Worm (Caenorhabditis elegans) whole organism, late embryonic: ENCODE measurements around the gene F48D6.4.
A peak's percentile ranks its signal among the peaks of the same experiment; 100 is the strongest.

ENCODE experiments used
- C08G9.2 ChIP-seq: sonication (generic microtip); optimal IDR thresholded peaks from 2 replicates; lab custom pipeline; 2016; ENCODE audit warnings: mild to moderate bottlenecking, missing genetic modification characterization, moderate library complexity, missing compliant biosample characterization
- C38D4.7 ChIP-seq: fragments of 200-800 bp; sonication (Bioruptor generic); optimal IDR thresholded peaks from 2 replicates; lab custom pipeline; 2018; ENCODE audit warnings: mild to moderate bottlenecking, missing genetic modification characterization, moderate library complexity, missing compliant biosample characterization
- F13H6.1 ChIP-seq: sonication (generic microtip); optimal IDR thresholded peaks from 2 replicates; lab custom pipeline; 2016; ENCODE audit warnings: missing genetic modification characterization, missing compliant biosample characterization
- K02D7.2 ChIP-seq: sonication (generic microtip); optimal IDR thresholded peaks from 2 replicates; lab custom pipeline; 2017; ENCODE audit warnings: mild to moderate bottlenecking, missing genetic modification characterization, missing compliant biosample characterization
- Y22D7AL.16 ChIP-seq: sonication (generic microtip); optimal IDR thresholded peaks from 2 replicates; lab custom pipeline; 2016; ENCODE audit warnings: missing genetic modification characterization, missing compliant biosample characterization
- ahr-1 ChIP-seq: sonication (generic microtip); optimal IDR thresholded peaks from 2 replicates; lab custom pipeline; 2016; ENCODE audit warnings: missing genetic modification characterization, missing compliant biosample characterization
- ceh-14 ChIP-seq: sonication (generic microtip); optimal IDR thresholded peaks from 2 replicates; lab custom pipeline; 2016; ENCODE audit warnings: missing genotype, missing genetic modification characterization, missing compliant biosample characterization
- ceh-18 ChIP-seq: sonication (generic microtip); optimal IDR thresholded peaks from 2 replicates; lab custom pipeline; 2016; ENCODE audit warnings: missing genetic modification characterization, missing compliant biosample characterization
- ceh-19 ChIP-seq: fragments of 200-800 bp; sonication (Bioruptor generic); optimal IDR thresholded peaks from 2 replicates; lab custom pipeline; 2018; ENCODE audit warnings: mild to moderate bottlenecking, missing genetic modification characterization, missing compliant biosample characterization
- ceh-2 ChIP-seq: sonication (generic microtip); optimal IDR thresholded peaks from 2 replicates; lab custom pipeline; 2016; ENCODE audit warnings: missing genotype, missing genetic modification characterization, missing compliant biosample characterization
- ceh-30 ChIP-seq: fragments of 150-350 bp; optimal IDR thresholded peaks from 2 replicates; lab custom pipeline; 2014; ENCODE audit warnings: missing biosample characterization, missing genetic modification characterization
- ceh-31 ChIP-seq: sonication (generic microtip); optimal IDR thresholded peaks from 2 replicates; lab custom pipeline; 2016; ENCODE audit warnings: missing genetic modification characterization, missing compliant biosample characterization
- ceh-45 ChIP-seq: fragments of 200-800 bp; sonication (Bioruptor generic); IDR thresholded peaks from 2 replicates; pipeline ENCODE4 v1.3.6; 2022; ENCODE audit warnings: missing genetic modification reagents, missing genetic modification characterization, missing compliant biosample characterization
- ceh-48 ChIP-seq: sonication (generic microtip); optimal IDR thresholded peaks from 2 replicates; lab custom pipeline; 2016; ENCODE audit warnings: missing genetic modification characterization, inconsistent platforms, missing compliant biosample characterization
- ceh-6 ChIP-seq: fragments of 200-800 bp; sonication (Bioruptor generic); optimal IDR thresholded peaks from 2 replicates; lab custom pipeline; 2018; ENCODE audit warnings: mild to moderate bottlenecking, missing genetic modification characterization, missing compliant biosample characterization
- che-1 ChIP-seq: sonication (generic microtip); optimal IDR thresholded peaks from 2 replicates; lab custom pipeline; 2016; ENCODE audit warnings: mild to moderate bottlenecking, missing genetic modification characterization, missing compliant biosample characterization
- elt-2 ChIP-seq: sonication (generic microtip); optimal IDR thresholded peaks from 2 replicates; lab custom pipeline; 2016; ENCODE audit warnings: missing genetic modification reagents, missing genetic modification characterization, missing compliant biosample characterization
- ets-4 ChIP-seq: sonication (generic microtip); optimal IDR thresholded peaks from 2 replicates; lab custom pipeline; 2016; ENCODE audit warnings: missing genetic modification characterization, missing compliant biosample characterization
- eyg-1 ChIP-seq: sonication (generic microtip); optimal IDR thresholded peaks from 2 replicates; lab custom pipeline; 2016; ENCODE audit warnings: missing genotype, missing genetic modification characterization, missing compliant biosample characterization
- fax-1 ChIP-seq: sonication (generic microtip); optimal IDR thresholded peaks from 2 replicates; lab custom pipeline; 2016; ENCODE audit warnings: missing genotype, missing genetic modification characterization, missing compliant biosample characterization
- fkh-10 ChIP-seq: fragments of 150-350 bp; optimal IDR thresholded peaks from 2 replicates; lab custom pipeline; 2014; ENCODE audit warnings: missing biosample characterization, missing genetic modification reagents, missing genetic modification characterization
- fkh-6 ChIP-seq: sonication (generic microtip); optimal IDR thresholded peaks from 2 replicates; lab custom pipeline; 2016; ENCODE audit warnings: missing genetic modification characterization, missing compliant biosample characterization
- gmeb-2 ChIP-seq: sonication (generic microtip); optimal IDR thresholded peaks from 2 replicates; lab custom pipeline; 2016; ENCODE audit warnings: missing genetic modification characterization, inconsistent platforms, missing compliant biosample characterization
- hlh-15 ChIP-seq: sonication (generic microtip); optimal IDR thresholded peaks from 2 replicates; lab custom pipeline; 2016; ENCODE audit warnings: missing genetic modification characterization, missing compliant biosample characterization
- hlh-30 ChIP-seq: sonication (generic microtip); optimal IDR thresholded peaks from 2 replicates; lab custom pipeline; 2017; ENCODE audit warnings: antibody characterized with exemption, missing genetic modification characterization, missing compliant biosample characterization; ENCODE audit not compliant: insufficient read depth
- hlh-8 ChIP-seq: sonication (generic microtip); optimal IDR thresholded peaks from 2 replicates; lab custom pipeline; 2016; ENCODE audit warnings: missing genotype, missing genetic modification characterization, missing compliant biosample characterization
- lim-6 ChIP-seq: sonication (generic microtip); optimal IDR thresholded peaks from 2 replicates; lab custom pipeline; 2016; ENCODE audit warnings: missing genetic modification characterization, missing compliant biosample characterization
- lin-11 ChIP-seq: fragments of 200-800 bp; sonication (Bioruptor generic); optimal IDR thresholded peaks from 2 replicates; lab custom pipeline; 2018; ENCODE audit warnings: mild to moderate bottlenecking, missing genetic modification characterization, missing compliant biosample characterization
- nfya-1 ChIP-seq: sonication (generic microtip); optimal IDR thresholded peaks from 2 replicates; lab custom pipeline; 2017; ENCODE audit warnings: missing genetic modification characterization, mild to moderate bottlenecking, missing compliant biosample characterization, antibody characterized with exemption, moderate library complexity
- odd-2 ChIP-seq: sonication (generic microtip); optimal IDR thresholded peaks from 2 replicates; lab custom pipeline; 2017; ENCODE audit warnings: antibody characterized with exemption, mild to moderate bottlenecking, missing genetic modification characterization, missing compliant biosample characterization
- pat-9 ChIP-seq: fragments of 200-800 bp; sonication (Bioruptor generic); optimal IDR thresholded peaks from 2 replicates; lab custom pipeline; 2018; ENCODE audit warnings: mild to moderate bottlenecking, missing genetic modification characterization, moderate library complexity, missing compliant biosample characterization
- pax-1 ChIP-seq: fragments of 150-350 bp; optimal IDR thresholded peaks from 2 replicates; lab custom pipeline; 2014; ENCODE audit warnings: missing biosample characterization, missing genetic modification characterization
- pha-2 ChIP-seq: sonication (generic microtip); optimal IDR thresholded peaks from 2 replicates; lab custom pipeline; 2017; ENCODE audit warnings: mild to moderate bottlenecking, missing genetic modification characterization, missing compliant biosample characterization
- pqm-1 ChIP-seq: sonication (generic microtip); optimal IDR thresholded peaks from 2 replicates; lab custom pipeline; 2016; ENCODE audit warnings: missing genetic modification characterization, missing compliant biosample characterization
- ref-2 ChIP-seq: sonication (generic microtip); optimal IDR thresholded peaks from 2 replicates; lab custom pipeline; 2016; ENCODE audit warnings: missing genetic modification characterization, missing compliant biosample characterization
- rnt-1 ChIP-seq: sonication (generic microtip); optimal IDR thresholded peaks from 2 replicates; lab custom pipeline; 2016; ENCODE audit warnings: missing genetic modification characterization, missing compliant biosample characterization
- sdc-2 ChIP-seq: sonication (generic microtip); optimal IDR thresholded peaks from 2 replicates; lab custom pipeline; 2016; ENCODE audit warnings: missing genotype, missing genetic modification characterization, missing compliant biosample characterization
- sox-4 ChIP-seq: sonication (generic microtip); optimal IDR thresholded peaks from 2 replicates; lab custom pipeline; 2017; ENCODE audit warnings: mild to moderate bottlenecking, missing genetic modification characterization, inconsistent platforms, missing compliant biosample characterization
- tbx-2 ChIP-seq: sonication (generic microtip); optimal IDR thresholded peaks from 2 replicates; lab custom pipeline; 2016; ENCODE audit warnings: missing genetic modification characterization, missing compliant biosample characterization
- tbx-7 ChIP-seq: sonication (generic microtip); optimal IDR thresholded peaks from 2 replicates; lab custom pipeline; 2016; ENCODE audit warnings: missing genotype, missing genetic modification characterization, missing compliant biosample characterization
- ttx-3 ChIP-seq: sonication (generic microtip); optimal IDR thresholded peaks from 2 replicates; lab custom pipeline; 2016; ENCODE audit warnings: missing genetic modification reagents, missing genetic modification characterization, missing compliant biosample characterization
- unc-3 ChIP-seq, 2 experiments: fragments of 200-800 bp in 1 of 2; sonication (Bioruptor generic) in 1 of 2; sonication (generic microtip) in 1 of 2; conservative IDR thresholded peaks in 1 of 2; optimal IDR thresholded peaks in 1 of 2; 2 replicates each; pipeline versions ENCODE4 v1.3.6 to Lab custom; 2016 to 2022; ENCODE audit warnings: missing compliant biosample characterization in 2 of 2, missing genetic modification characterization in 2 of 2, missing genetic modification reagents in 1 of 2
- unc-42 ChIP-seq: sonication (generic microtip); optimal IDR thresholded peaks from 2 replicates; lab custom pipeline; 2016; ENCODE audit warnings: missing genotype, missing genetic modification characterization, missing compliant biosample characterization

F48D6.4 gene

DNA sequence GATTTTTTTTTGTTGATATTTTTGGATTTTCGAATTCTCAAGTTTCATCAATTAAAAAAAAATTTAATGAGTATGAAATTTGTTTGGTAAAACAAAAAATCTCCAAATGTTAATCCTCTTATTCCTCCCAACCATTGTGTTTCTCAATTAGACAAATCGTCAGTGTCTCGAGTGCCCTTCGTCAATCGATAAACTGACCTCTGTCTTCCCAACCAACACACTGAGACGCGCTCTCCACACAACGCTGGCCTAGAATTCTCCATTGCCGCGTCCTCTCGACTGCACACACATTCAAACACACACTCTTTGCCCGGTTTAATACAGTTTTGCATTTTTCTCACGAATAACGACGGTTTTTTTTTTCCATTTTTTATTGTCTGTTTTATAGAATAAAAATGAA lies 7.8 kb upstream of the F48D6.4 start, which contains the start of gene taf-11.1:
taf-11.1 (plus strand) TSS at position 389 of the 400 bp plus-strand sequence.
- TF ChIP-seq gmeb-2 (tag; lab: Kevin White, UChicago) = no peak
- no peak for TF ChIP-seq ceh-19 (GFP tag; lab: Kevin White, UChicago)
- TF ChIP-seq elt-2 = peak; percentile 5
- no peak for TF ChIP-seq ceh-30
- TF ChIP-seq tbx-7 (tag; lab: Kevin White, UChicago) = no peak
- peak; percentile 2 for TF ChIP-seq nfya-1 (tag; lab: Kevin White, UChicago)
- TF ChIP-seq F13H6.1 (tag; lab: Kevin White, UChicago) = no peak
- TF ChIP-seq hlh-8 = no peak
- TF ChIP-seq ref-2 (tag; lab: Kevin White, UChicago) = no peak
- TF ChIP-seq ceh-6 = no peak
- no peak for TF ChIP-seq hlh-30 (tag; lab: Kevin White, UChicago)
- no peak for TF ChIP-seq pqm-1 (tag; lab: Kevin White, UChicago)
- TF ChIP-seq ceh-48 = peak; percentile 55
- TF ChIP-seq K02D7.2 (tag; lab: Kevin White, UChicago) = no peak
- no peak for TF ChIP-seq odd-2 (tag; lab: Kevin White, UChicago)
- no peak for TF ChIP-seq fkh-10 (GFP tag; lab: Kevin White, UChicago)
- TF ChIP-seq unc-42 (tag; lab: Kevin White, UChicago) = peak; percentile 20
- TF ChIP-seq unc-3 (GFP tag; conservative IDR thresholded peaks at IDR 0.05; lab: Robert Waterston, UW) = no peak
- TF ChIP-seq unc-3 (tag; optimal IDR thresholded peaks at IDR 0.05; lab: Kevin White, UChicago) = no peak
- TF ChIP-seq hlh-15 = no peak
- TF ChIP-seq ceh-2 (tag; lab: Kevin White, UChicago) = peak; percentile 37
- no peak for TF ChIP-seq Y22D7AL.16
- no peak for TF ChIP-seq ahr-1
- no peak for TF ChIP-seq lin-11 (tag; lab: Kevin White, UChicago)
- TF ChIP-seq C38D4.7 = no peak
- no peak for TF ChIP-seq sox-4 (tag; lab: Kevin White, UChicago)
- TF ChIP-seq ceh-31 (tag; lab: Kevin White, UChicago) = peak; percentile 60
- TF ChIP-seq ets-4 (tag; lab: Kevin White, UChicago) = peak; percentile 37
- no peak for TF ChIP-seq ttx-3 (tag; lab: Kevin White, UChicago)
- TF ChIP-seq C08G9.2 = peak; percentile 18
- peak; percentile 29 for TF ChIP-seq tbx-2 (tag; lab: Kevin White, UChicago)
- TF ChIP-seq, all 69 proteins: peak for 9

ce11 chrX:4252047-4252446 lies 5.0 kb upstream of the F48D6.4 start, which contains the start of gene srv-5:
Gene srv-5 (plus strand): TSS chrX:4252347.
- TF ChIP-seq fkh-6 (tag; lab: Kevin White, UChicago) (no peak), ceh-48 (no peak), fax-1 (tag; lab: Kevin White, UChicago) (no peak), lim-6 (tag; lab: Kevin White, UChicago) (no peak), C08G9.2 (no peak), pha-2 (tag; lab: Kevin White, UChicago) (no peak), ceh-18 (no peak), hlh-30 (tag; lab: Kevin White, UChicago) (no peak), tbx-7 (tag; lab: Kevin White, UChicago) (no peak), ceh-45 (no peak), sdc-2 (no peak), che-1 (tag; lab: Kevin White, UChicago) (no peak), rnt-1 (tag; lab: Kevin White, UChicago) (no peak), eyg-1 (no peak), C38D4.7 (no peak)

DNA sequence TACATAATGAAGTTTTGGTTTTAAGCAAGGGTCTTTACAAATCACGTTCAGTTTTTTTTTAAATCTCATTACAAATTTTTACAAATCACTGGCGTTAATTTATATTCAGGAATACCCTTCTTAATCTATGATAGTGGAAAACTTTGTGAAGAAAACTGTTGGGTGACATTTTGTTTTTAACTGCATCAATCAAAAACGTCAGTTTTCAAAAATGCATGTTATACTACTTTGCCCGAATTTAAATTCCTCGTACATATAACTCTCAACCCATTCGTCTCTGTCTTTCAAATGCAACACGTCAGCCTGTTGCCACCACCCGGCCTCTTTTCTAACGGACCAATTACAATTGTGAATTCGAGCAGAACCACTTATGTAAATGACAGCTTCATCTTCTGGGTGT lies 1.9 kb upstream of the F48D6.4 start, which contains the start of gene hlh-13:
hlh-13 (plus strand) TSS at position 301 of the 400 bp plus-strand sequence.
- TF ChIP-seq sox-4 (tag; lab: Kevin White, UChicago) (no peak), pax-1 (no peak), pat-9 (tag; lab: Kevin White, UChicago) (no peak), ttx-3 (tag; lab: Kevin White, UChicago) (no peak), F13H6.1 (tag; lab: Kevin White, UChicago) (no peak), ceh-14 (tag; lab: Kevin White, UChicago) (no peak)
